Fruit fly (Drosophila melanogaster): Measurements from ENCODE around the gene Tim9a.

Gene Tim9a

dm6 chrX:13403962-13404830 lies 19.2 kb downstream of the Tim9a start, which contains the start of gene GstT4 (continued):
- TF ChIP-seq YL-1 (GFP tag; optimal IDR thresholded peaks at IDR 0.05) (no peak), luna (GFP tag; optimal IDR thresholded peaks at IDR 0.05) (no peak), MESR4 (GFP tag; optimal IDR thresholded peaks at IDR 0.05) (no peak), yki (optimal IDR thresholded peaks at IDR 0.05) (no peak), Ptx1 (GFP tag; IDR thresholded peaks at IDR 0.05) (peak; percentile 32; the same call in 1 of the 2 replicates), CG8388 (GFP tag; optimal IDR thresholded peaks at IDR 0.05) (no peak), dysf (GFP tag; IDR thresholded peaks at IDR 0.05) (peak; percentile 59; the same call in 2 of the 3 replicates), gcm2 (GFP tag; optimal IDR thresholded peaks at IDR 0.05) (no peak), fd102C (GFP tag; optimal IDR thresholded peaks at IDR 0.05) (no peak), nerfin-1 (tag; optimal IDR thresholded peaks at IDR 0.05) (peak; percentile 12), Optix (GFP tag; IDR thresholded peaks at IDR 0.05) (0 out of 3 replicates have a peak, but pooled peaks have one; percentile 5), Xbp1 (GFP tag; optimal IDR thresholded peaks at IDR 0.05) (peak; percentile 49), CG8290 (GFP tag; optimal IDR thresholded peaks at IDR 0.05) (no peak), CG8290 (tag; optimal IDR thresholded peaks at IDR 0.05) (peak in 1 of 2 experiments; percentile 19), CG9876 (GFP tag; optimal IDR thresholded peaks at IDR 0.05) (peak; percentile 33), CG11085 (GFP tag; IDR thresholded peaks at IDR 0.05) (no peak), caup (GFP tag; optimal IDR thresholded peaks at IDR 0.05; ENCODE audit: severe bottlenecking) (peak; percentile 31), Nf-YB (GFP tag; optimal IDR thresholded peaks at IDR 0.05) (no peak), en (GFP tag; optimal IDR thresholded peaks at IDR 0.05) (no peak), CG10654 (GFP tag; optimal IDR thresholded peaks at IDR 0.05) (peak; percentile 40), Hmr (GFP tag; optimal IDR thresholded peaks at IDR 0.05) (peak; percentile 23), Meics (GFP tag; optimal IDR thresholded peaks at IDR 0.05) (peak; percentile 32), Oaz (GFP tag; IDR thresholded peaks at IDR 0.05) (no peak), HLH4C (GFP tag; IDR thresholded peaks at IDR 0.05; ENCODE audit: partially characterized antibody) (no peak), Hr78 (GFP tag; optimal IDR thresholded peaks at IDR 0.05) (no peak), al (GFP tag; IDR thresholded peaks at IDR 0.05) (peak; percentile 19; the same call in 1 of the 2 replicates), Atf3 (GFP tag; optimal IDR thresholded peaks at IDR 0.05) (peak; percentile 7), CG31224 (GFP tag; IDR thresholded peaks at IDR 0.05) (peak; percentile 18; the same call in 1 of the 2 replicates), p53 (GFP tag; optimal IDR thresholded peaks at IDR 0.05) (no peak), tll (GFP tag; optimal IDR thresholded peaks at IDR 0.05) (no peak), nau (GFP tag; optimal IDR thresholded peaks at IDR 0.05) (no peak), CG12659 (GFP tag; optimal IDR thresholded peaks at IDR 0.05) (peak; percentile 27), btn (GFP tag; optimal IDR thresholded peaks at IDR 0.05) (peak; percentile 34), nmo (GFP tag; optimal IDR thresholded peaks at IDR 0.05) (peak; percentile 70), CG10321 (GFP tag; IDR thresholded peaks at IDR 0.05) (no peak), CG14965 (GFP tag; optimal IDR thresholded peaks at IDR 0.05; ENCODE audit: borderline replicate concordance) (no peak), gcm (GFP tag; optimal IDR thresholded peaks at IDR 0.05) (no peak), da (GFP tag; optimal IDR thresholded peaks at IDR 0.05) (no peak), CG30431 (GFP tag; optimal IDR thresholded peaks at IDR 0.05) (peak; percentile 3), Sry-β (GFP tag; optimal IDR thresholded peaks at IDR 0.05) (no peak), dm (GFP tag; optimal IDR thresholded peaks at IDR 0.05) (peak; percentile 37), ftz-f1 (GFP tag; optimal IDR thresholded peaks at IDR 0.05) (no peak), CG15269 (tag; optimal IDR thresholded peaks at IDR 0.05) (no peak), unc-4 (GFP tag; IDR thresholded peaks at IDR 0.05; ENCODE audit: partially characterized antibody) (no peak), CG6765 (GFP tag; optimal IDR thresholded peaks at IDR 0.05) (no peak), CG16815 (GFP tag; optimal IDR thresholded peaks at IDR 0.05) (peak; percentile 24), CG2712 (tag; optimal IDR thresholded peaks at IDR 0.05) (peak; percentile 33), wor (GFP tag; IDR thresholded peaks at IDR 0.05) (no peak), vvl (GFP tag; IDR thresholded peaks at IDR 0.05) (peak; percentile 77)
